Fruit fly (Drosophila melanogaster): ENCODE results near the gene FDY.

FDY gene

DNA sequence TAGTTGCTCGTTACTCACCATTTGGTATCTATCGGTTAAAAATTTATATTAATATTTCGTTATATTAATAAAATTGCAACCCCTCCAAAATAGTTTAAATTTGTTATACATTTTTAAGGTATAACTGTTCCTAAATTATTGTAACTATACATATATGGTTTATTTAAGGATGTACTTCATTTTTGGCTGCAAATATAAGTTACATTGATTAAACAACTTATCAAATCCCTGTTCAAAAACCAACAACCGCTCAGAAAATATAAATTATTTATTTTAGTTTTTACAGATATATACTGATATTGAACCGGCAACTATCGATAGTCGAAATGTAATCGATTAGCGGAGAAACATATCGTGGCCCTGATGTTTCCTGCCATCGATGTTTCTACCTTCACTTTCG lies at the start of gene FDY:
FDY (plus strand) TSS at position 301 of the 400 bp plus-strand sequence.
- no peak for TF ChIP-seq psq (optimal IDR thresholded peaks at IDR 0.05)
- TF ChIP-seq Myc (optimal IDR thresholded peaks at IDR 0.05): no peak
- no peak for TF ChIP-seq h (optimal IDR thresholded peaks at IDR 0.05)
- TF ChIP-seq ttk (optimal IDR thresholded peaks at IDR 0.05): no peak
- TF ChIP-seq insv (optimal IDR thresholded peaks at IDR 0.05): no peak
- TF ChIP-seq Sin3A (optimal IDR thresholded peaks at IDR 0.05): no peak

All from Kc167 (cell line).